Worm (Caenorhabditis elegans) whole organism, L3 larva: ENCODE results near the gene dnc-2.

Experiments used
- ama-1 ChIP-seq: fragments of 150-350 bp; optimal IDR thresholded peaks from 2 replicates; lab custom pipeline; 2018
- fos-1 ChIP-seq: fragments of 150-350 bp; optimal IDR thresholded peaks from 2 replicates; lab custom pipeline; 2014; ENCODE audit warnings: missing biosample characterization, missing genetic modification characterization
- lin-15B ChIP-seq: fragments of 150-350 bp; optimal IDR thresholded peaks from 2 replicates; lab custom pipeline; 2014; ENCODE audit warnings: missing biosample characterization, missing genetic modification characterization
- mdl-1 ChIP-seq: fragments of 150-350 bp; optimal IDR thresholded peaks from 2 replicates; lab custom pipeline; 2014; ENCODE audit warnings: missing biosample characterization, missing genetic modification characterization
- nhr-12 ChIP-seq: fragments of 150-350 bp; optimal IDR thresholded peaks from 2 replicates; lab custom pipeline; 2014; ENCODE audit warnings: missing biosample characterization, missing genetic modification characterization
- zag-1 ChIP-seq: fragments of 150-350 bp; optimal IDR thresholded peaks from 2 replicates; lab custom pipeline; 2014; ENCODE audit warnings: missing biosample characterization, missing genetic modification characterization

- TF ChIP-seq fos-1 (tag; lab: Kevin White, UChicago) (no peak), zag-1 (tag; lab: Kevin White, UChicago) (no peak), nhr-12 (tag; lab: Kevin White, UChicago) (no peak), mdl-1 (no peak), lin-15B (tag; lab: Kevin White, UChicago) (no peak), ama-1 (lab: Kevin White, UChicago) (no peak)
Measured at ce11 chrIII:5875418-5875702, 50.2 kb downstream of the dnc-2 start.
